Fruit fly (Drosophila melanogaster): ENCODE measurements around the gene CG14286.

The CG14286 gene

DNA sequence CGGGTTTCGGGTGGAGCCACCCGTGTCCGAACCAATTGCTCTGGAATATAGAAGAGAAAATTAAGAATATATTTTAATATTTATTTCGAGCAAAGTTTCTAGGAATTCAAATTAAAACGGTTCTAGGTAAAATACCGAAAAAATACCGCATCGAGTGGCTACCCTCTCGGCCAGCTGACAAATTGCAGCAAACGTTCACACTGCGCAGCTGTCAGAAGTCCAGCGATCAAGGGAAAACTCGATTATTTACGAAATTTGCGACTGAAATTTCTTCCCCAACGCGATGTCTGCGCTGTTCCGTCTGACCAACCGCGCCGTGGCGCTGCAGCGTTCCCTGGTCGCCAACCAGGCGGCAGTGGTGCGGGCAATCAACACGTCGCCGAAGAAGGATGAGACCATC is 3.3 kb downstream of the CG14286 start, which contains the start of gene NP15.6:
NP15.6 (plus strand) TSS at position 204 of the 400 bp plus-strand sequence.
- TF ChIP-seq Myc (optimal IDR thresholded peaks at IDR 0.05) (no peak), brk (GFP tag; optimal IDR thresholded peaks at IDR 0.05) (no peak), dmrt93B (GFP tag; optimal IDR thresholded peaks at IDR 0.05) (no peak), CrebA (GFP tag; optimal IDR thresholded peaks at IDR 0.05; ENCODE audit: borderline replicate concordance) (no peak), dl (GFP tag; optimal IDR thresholded peaks at IDR 0.05; ENCODE audit: insufficient read depth in 1 of 2, partially characterized antibody in 2 of 2) (no peak), CG9705 (GFP tag; optimal IDR thresholded peaks at IDR 0.05) (no peak), CG32264 (GFP tag; optimal IDR thresholded peaks at IDR 0.05) (no peak), br (GFP tag; optimal IDR thresholded peaks at IDR 0.05) (no peak), sage (GFP tag; optimal IDR thresholded peaks at IDR 0.05) (no peak), Vsx2 (GFP tag; optimal IDR thresholded peaks at IDR 0.05; ENCODE audit: partially characterized antibody) (no peak), Sp1 (GFP tag; optimal IDR thresholded peaks at IDR 0.05) (no peak), Hnf4 (GFP tag; optimal IDR thresholded peaks at IDR 0.05) (no peak), woc (GFP tag; optimal IDR thresholded peaks at IDR 0.05) (no peak), Jra (GFP tag; optimal IDR thresholded peaks at IDR 0.05) (no peak), sv (GFP tag; optimal IDR thresholded peaks at IDR 0.05) (no peak)

dm6 chr3R:19028758-19029157 is 4.9 kb downstream of the CG14286 start, which contains the start of the genes GatA and P5cr:
Gene GatA (minus strand): TSS chr3R:19028857.
Gene P5cr (plus strand): TSS chr3R:19028931.
- TF ChIP-seq Vsx2 (GFP tag; optimal IDR thresholded peaks at IDR 0.05; ENCODE audit: partially characterized antibody) (no peak), h (GFP tag; optimal IDR thresholded peaks at IDR 0.05) (peak; percentile 86), N (GFP tag; optimal IDR thresholded peaks at IDR 0.05) (no peak), HLH106 (tag; optimal IDR thresholded peaks at IDR 0.05) (peak; percentile 60), tai (GFP tag; optimal IDR thresholded peaks at IDR 0.05) (no peak), dmrt93B (GFP tag; optimal IDR thresholded peaks at IDR 0.05) (peak; percentile 42), psq (GFP tag; optimal IDR thresholded peaks at IDR 0.05) (peak; percentile 54), Myc (optimal IDR thresholded peaks at IDR 0.05) (no peak), Hr78 (GFP tag; optimal IDR thresholded peaks at IDR 0.05) (no peak), Hnf4 (GFP tag; optimal IDR thresholded peaks at IDR 0.05) (no peak), ey (GFP tag; optimal IDR thresholded peaks at IDR 0.05) (peak; percentile 86), rgr (GFP tag; optimal IDR thresholded peaks at IDR 0.05) (peak; percentile 91), OdsH (GFP tag; optimal IDR thresholded peaks at IDR 0.05) (peak; percentile 83), Hr83 (GFP tag; optimal IDR thresholded peaks at IDR 0.05; ENCODE audit: poor library complexity, severe bottlenecking) (peak; percentile 96), CrebA (GFP tag; optimal IDR thresholded peaks at IDR 0.05; ENCODE audit: borderline replicate concordance) (no peak), sage (GFP tag; optimal IDR thresholded peaks at IDR 0.05) (no peak), fru (GFP tag; optimal IDR thresholded peaks at IDR 0.05) (peak; percentile 73), Mio (GFP tag; optimal IDR thresholded peaks at IDR 0.05) (peak; percentile 25), Rel (GFP tag; optimal IDR thresholded peaks at IDR 0.05) (no peak), Rel (tag; optimal IDR thresholded peaks at IDR 0.05) (peak; percentile 39), Sp1 (GFP tag; optimal IDR thresholded peaks at IDR 0.05) (peak; percentile 55), dsf (GFP tag; optimal IDR thresholded peaks at IDR 0.05; ENCODE audit: borderline replicate concordance) (no peak), pan (optimal IDR thresholded peaks at IDR 0.05) (no peak), jim (GFP tag; optimal IDR thresholded peaks at IDR 0.05) (no peak), CG9705 (GFP tag; optimal IDR thresholded peaks at IDR 0.05) (peak; percentile 44), sv (GFP tag; optimal IDR thresholded peaks at IDR 0.05) (peak; percentile 69), foxo (GFP tag; optimal IDR thresholded peaks at IDR 0.05) (peak in 1 of 2 experiments; percentile 94), br (GFP tag; optimal IDR thresholded peaks at IDR 0.05) (peak; percentile 80), Dif (GFP tag; optimal IDR thresholded peaks at IDR 0.05; ENCODE audit: partially characterized antibody) (no peak), brk (GFP tag; optimal IDR thresholded peaks at IDR 0.05) (no peak)

dm6 chr3R:19031210-19031609 is 7.3 kb downstream of the CG14286 start, which contains the start of the genes Prp18 and CG6013:
Gene Prp18 (minus strand): TSS chr3R:19031271.
Gene CG6013 (plus strand): TSS chr3R:19031503.
- no peak for TF ChIP-seq pan (optimal IDR thresholded peaks at IDR 0.05)
- no peak for TF ChIP-seq dl (GFP tag; optimal IDR thresholded peaks at IDR 0.05; ENCODE audit: insufficient read depth in 1 of 2, partially characterized antibody in 2 of 2)
- no peak for TF ChIP-seq br (GFP tag; optimal IDR thresholded peaks at IDR 0.05)
- TF ChIP-seq Hr83 (GFP tag; optimal IDR thresholded peaks at IDR 0.05; ENCODE audit: poor library complexity, severe bottlenecking): no peak
- TF ChIP-seq dmrt93B (GFP tag; optimal IDR thresholded peaks at IDR 0.05): peak; percentile 45
- peak; percentile 33 for TF ChIP-seq rgr (GFP tag; optimal IDR thresholded peaks at IDR 0.05)
- no peak for TF ChIP-seq tai (GFP tag; optimal IDR thresholded peaks at IDR 0.05)
- no peak for TF ChIP-seq Hnf4 (GFP tag; optimal IDR thresholded peaks at IDR 0.05)
- TF ChIP-seq OdsH (GFP tag; optimal IDR thresholded peaks at IDR 0.05): peak; percentile 29
- TF ChIP-seq dsf (GFP tag; optimal IDR thresholded peaks at IDR 0.05; ENCODE audit: borderline replicate concordance): no peak
- no peak for TF ChIP-seq N (GFP tag; optimal IDR thresholded peaks at IDR 0.05)
- no peak for TF ChIP-seq Vsx2 (GFP tag; optimal IDR thresholded peaks at IDR 0.05; ENCODE audit: partially characterized antibody)
- TF ChIP-seq Rel (GFP tag; optimal IDR thresholded peaks at IDR 0.05): no peak
- TF ChIP-seq Rel (tag; optimal IDR thresholded peaks at IDR 0.05): peak; percentile 19
- TF ChIP-seq Sp1 (GFP tag; optimal IDR thresholded peaks at IDR 0.05): peak; percentile 68
- no peak for TF ChIP-seq Jra (GFP tag; optimal IDR thresholded peaks at IDR 0.05)
- TF ChIP-seq psq (GFP tag; optimal IDR thresholded peaks at IDR 0.05): peak; percentile 42
- no peak for TF ChIP-seq Dfd (GFP tag; optimal IDR thresholded peaks at IDR 0.05)
- TF ChIP-seq brk (GFP tag; optimal IDR thresholded peaks at IDR 0.05): no peak
- TF ChIP-seq fru (GFP tag; optimal IDR thresholded peaks at IDR 0.05): no peak
- no peak for TF ChIP-seq woc (GFP tag; optimal IDR thresholded peaks at IDR 0.05)
- no peak for TF ChIP-seq CG32264 (GFP tag; optimal IDR thresholded peaks at IDR 0.05)
- no peak for TF ChIP-seq sage (GFP tag; optimal IDR thresholded peaks at IDR 0.05)
- no peak for TF ChIP-seq jim (GFP tag; optimal IDR thresholded peaks at IDR 0.05)
- no peak for TF ChIP-seq ey (GFP tag; optimal IDR thresholded peaks at IDR 0.05)
- no peak for TF ChIP-seq GATAd (GFP tag; optimal IDR thresholded peaks at IDR 0.05)
- no peak for TF ChIP-seq Abd-B (GFP tag; optimal IDR thresholded peaks at IDR 0.05)
- TF ChIP-seq Myc (optimal IDR thresholded peaks at IDR 0.05): no peak
- TF ChIP-seq CG9705 (GFP tag; optimal IDR thresholded peaks at IDR 0.05): no peak
- no peak for TF ChIP-seq Mio (GFP tag; optimal IDR thresholded peaks at IDR 0.05)
- no peak for TF ChIP-seq lola (GFP tag; optimal IDR thresholded peaks at IDR 0.05)
- no peak for TF ChIP-seq Dif (GFP tag; optimal IDR thresholded peaks at IDR 0.05; ENCODE audit: partially characterized antibody)
- no peak for TF ChIP-seq sv (GFP tag; optimal IDR thresholded peaks at IDR 0.05)
- peak; percentile 75 for TF ChIP-seq HLH106 (tag; optimal IDR thresholded peaks at IDR 0.05)
- TF ChIP-seq usp (GFP tag; optimal IDR thresholded peaks at IDR 0.05): no peak
- TF ChIP-seq Hr78 (GFP tag; optimal IDR thresholded peaks at IDR 0.05): no peak
- no peak for TF ChIP-seq CrebA (GFP tag; optimal IDR thresholded peaks at IDR 0.05; ENCODE audit: borderline replicate concordance)
- no peak for TF ChIP-seq h (GFP tag; optimal IDR thresholded peaks at IDR 0.05)

Data from whole organism, wandering third instar larva.